Worm (Caenorhabditis elegans) whole organism, L1 larva: ENCODE results near the gene C39E6.2.

Experiments
- fkh-10 ChIP-seq: sonication (generic microtip); optimal IDR thresholded peaks from 2 replicates; lab custom pipeline; 2017; ENCODE audit warnings: missing biosample characterization, missing genetic modification reagents, missing genetic modification characterization
- fos-1 ChIP-seq: fragments of 150-350 bp; optimal IDR thresholded peaks from 2 replicates; lab custom pipeline; 2014; ENCODE audit warnings: missing biosample characterization, missing genetic modification characterization
- nhr-12 ChIP-seq: sonication (generic microtip); optimal IDR thresholded peaks from 2 replicates; lab custom pipeline; 2017; ENCODE audit warnings: missing biosample characterization, missing genetic modification characterization
- tbx-2 ChIP-seq: sonication (generic microtip); optimal IDR thresholded peaks from 2 replicates; lab custom pipeline; 2016; ENCODE audit warnings: missing genetic modification characterization, missing compliant biosample characterization
- unc-130 ChIP-seq: fragments of 150-350 bp; optimal IDR thresholded peaks from 2 replicates; lab custom pipeline; 2017; ENCODE audit warnings: missing biosample characterization, missing genetic modification characterization, inconsistent platforms

DNA sequence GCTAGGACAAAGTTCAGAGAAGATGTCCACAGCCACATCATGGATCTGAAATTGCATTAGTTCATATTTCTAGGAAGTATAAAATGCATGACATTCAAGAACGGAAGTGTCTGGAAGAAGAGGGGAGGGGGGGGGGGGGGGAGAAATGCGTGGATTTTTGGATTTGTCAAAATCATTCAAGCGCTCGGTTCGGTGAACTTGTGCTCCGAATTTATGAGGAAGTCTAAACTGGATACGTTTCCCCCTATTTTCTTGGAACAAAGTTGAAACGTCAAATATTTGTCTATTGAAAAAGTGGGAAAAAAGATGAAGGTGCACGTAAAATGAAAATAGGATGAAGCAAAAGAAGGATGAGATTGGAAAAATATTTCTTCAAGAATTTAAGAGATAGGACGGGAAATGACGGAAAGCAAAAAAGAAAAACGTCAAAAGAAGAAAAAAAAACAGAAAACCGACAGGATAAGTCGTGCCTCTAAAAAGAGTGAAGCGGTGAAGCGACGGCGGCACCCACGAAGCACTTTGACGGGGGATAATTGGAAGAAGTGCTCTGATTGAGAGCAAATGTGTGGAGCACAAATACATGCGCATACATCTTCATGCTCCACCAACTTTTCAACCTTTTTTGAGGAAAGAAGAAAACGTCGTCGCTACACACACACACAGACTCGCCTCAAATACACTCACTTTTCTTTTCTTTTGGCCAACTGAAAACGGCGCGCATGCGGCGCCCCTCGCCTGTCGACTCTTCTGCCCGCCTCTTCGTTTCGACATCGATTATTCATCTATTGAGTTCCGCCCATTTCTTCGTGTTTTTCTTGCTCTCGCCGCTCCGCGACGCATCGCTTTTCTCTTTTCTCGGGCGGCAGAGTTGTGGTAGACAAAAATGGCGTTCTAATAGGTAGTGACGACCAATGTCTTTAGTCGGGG, 34.1 kb downstream of the C39E6.2 start, which contains the start of gene F55D10.4:
- no peak for TF ChIP-seq tbx-2 (tag; lab: Kevin White, UChicago)
- no peak for TF ChIP-seq nhr-12 (tag; lab: Kevin White, UChicago)
- TF ChIP-seq unc-130, result no peak
- no peak for TF ChIP-seq fkh-10 (GFP tag; lab: Kevin White, UChicago)
- TF ChIP-seq fos-1 (tag; lab: Kevin White, UChicago), result no peak
